Fruit fly (Drosophila melanogaster) whole organism, embryonic: Measurements from ENCODE around the gene Hph.

Experiments
- ATbp ChIP-seq: fragments of 200-800 bp; sonication (Bioruptor generic); optimal IDR thresholded peaks from 2 replicates; lab custom pipeline; 2017; ENCODE audit warnings: missing biosample characterization, mild to moderate bottlenecking, missing genetic modification characterization, missing genetic modification reagents
- CG11723 ChIP-seq: fragments of 200-800 bp; sonication (Bioruptor generic); optimal IDR thresholded peaks from 2 replicates; lab custom pipeline; 2017; ENCODE audit warnings: missing biosample characterization, mild to moderate bottlenecking, missing genetic modification characterization
- CG12155 ChIP-seq: fragments of 200-800 bp; sonication (Bioruptor generic); optimal IDR thresholded peaks from 3 replicates; lab custom pipeline; 2016; ENCODE audit warnings: missing biosample characterization, missing genetic modification characterization
- CG12391 ChIP-seq: fragments of 200-800 bp; sonication (Bioruptor generic); optimal IDR thresholded peaks from 3 replicates; lab custom pipeline; 2018; ENCODE audit warnings: missing biosample characterization, mild to moderate bottlenecking, missing genetic modification characterization, moderate library complexity
- CG12744 ChIP-seq: fragments of 200-800 bp; sonication (Bioruptor generic); optimal IDR thresholded peaks from 2 replicates; lab custom pipeline; 2016; ENCODE audit warnings: missing biosample characterization, missing genetic modification characterization
- CG13775 ChIP-seq: fragments of 200-800 bp; sonication (Bioruptor generic); optimal IDR thresholded peaks from 3 replicates; lab custom pipeline; 2017; ENCODE audit warnings: missing biosample characterization, mild to moderate bottlenecking, missing genetic modification characterization
- CG14667 ChIP-seq: fragments of 200-800 bp; sonication (Bioruptor generic); IDR thresholded peaks from 2 replicates; pipeline ENCODE4 v1.3.6; 2022; ENCODE audit warnings: missing biosample characterization, missing genetic modification characterization
- CG1603 ChIP-seq: fragments of 200-800 bp; sonication (Bioruptor generic); optimal IDR thresholded peaks from 2 replicates; lab custom pipeline; 2019; ENCODE audit warnings: missing biosample characterization, mild to moderate bottlenecking, missing genetic modification characterization, moderate library complexity
- CG1647 ChIP-seq: fragments of 200-800 bp; sonication (Bioruptor generic); optimal IDR thresholded peaks from 3 replicates; lab custom pipeline; 2016; ENCODE audit warnings: missing biosample characterization, missing genetic modification characterization
- CG17802 ChIP-seq: fragments of 200-800 bp; sonication (Bioruptor generic); optimal IDR thresholded peaks from 2 replicates; lab custom pipeline; 2018; ENCODE audit warnings: missing biosample characterization, mild to moderate bottlenecking, missing genetic modification characterization, moderate library complexity
- CG18599 ChIP-seq: fragments of 200-800 bp; sonication (Bioruptor generic); optimal IDR thresholded peaks from 3 replicates; lab custom pipeline; 2017; ENCODE audit warnings: missing biosample characterization, missing genetic modification characterization, mild to moderate bottlenecking, moderate library complexity, missing genetic modification reagents
- CG2889 ChIP-seq: fragments of 200-800 bp; sonication (Bioruptor generic); IDR thresholded peaks from 3 replicates; pipeline ENCODE4 v1.3.6; 2022; ENCODE audit warnings: missing biosample characterization, missing genetic modification characterization
- CG30020 ChIP-seq: fragments of 200-800 bp; optimal IDR thresholded peaks from 2 replicates; lab custom pipeline; 2019; ENCODE audit warnings: missing biosample characterization, mild to moderate bottlenecking, missing genetic modification characterization, moderate library complexity
- CG30431 ChIP-seq: fragments of 200-800 bp; sonication (Bioruptor generic); optimal IDR thresholded peaks from 2 replicates; lab custom pipeline; 2017; ENCODE audit warnings: missing biosample characterization, missing genetic modification characterization
- CG3847 ChIP-seq: fragments of 200-800 bp; sonication (Bioruptor generic); IDR thresholded peaks from 2 replicates; pipeline ENCODE4 v1.3.6; 2022; ENCODE audit warnings: missing biosample characterization, missing genetic modification characterization
- CG42726 ChIP-seq: fragments of 200-800 bp; sonication (Bioruptor generic); IDR thresholded peaks from 2 replicates; pipeline ENCODE4 v1.3.6; 2022; ENCODE audit warnings: missing biosample characterization, missing genetic modification characterization; ENCODE audit not compliant: partially characterized antibody
- CG4730 ChIP-seq: fragments of 200-800 bp; sonication (Bioruptor generic); IDR thresholded peaks from 2 replicates; pipeline ENCODE4 v1.3.6; 2022; ENCODE audit warnings: missing biosample characterization, missing genetic modification characterization
- CG9932 ChIP-seq: fragments of 200-800 bp; sonication (Bioruptor generic); IDR thresholded peaks from 2 replicates; pipeline ENCODE4 v1.3.6; 2022; ENCODE audit warnings: missing biosample characterization, missing genetic modification characterization
- CHES-1-like ChIP-seq: fragments of 200-800 bp; sonication (Bioruptor generic); optimal IDR thresholded peaks from 2 replicates; lab custom pipeline; 2016; ENCODE audit warnings: missing biosample characterization, missing genetic modification characterization
- Myb ChIP-seq: fragments of 200-800 bp; sonication (Bioruptor generic); optimal IDR thresholded peaks from 2 replicates; lab custom pipeline; 2016; ENCODE audit warnings: missing biosample characterization, missing genetic modification characterization
- NC2β ChIP-seq: fragments of 200-800 bp; sonication (Bioruptor generic); optimal IDR thresholded peaks from 2 replicates; lab custom pipeline; 2016; ENCODE audit warnings: missing biosample characterization, missing genetic modification characterization
- NFAT ChIP-seq: fragments of 200-800 bp; sonication (Bioruptor generic); IDR thresholded peaks from 2 replicates; pipeline ENCODE4 v1.3.6; 2022; ENCODE audit warnings: missing biosample characterization, missing genetic modification characterization
- NK7.1 ChIP-seq: fragments of 200-800 bp; sonication (Bioruptor generic); optimal IDR thresholded peaks from 3 replicates; lab custom pipeline; 2016; ENCODE audit warnings: missing biosample characterization, missing genetic modification characterization
- Pdp1 ChIP-seq, 2 experiments: fragments of 200-800 bp; sonication (Bioruptor generic); optimal IDR thresholded peaks; 3 replicates each; lab custom pipeline; 2016; ENCODE audit warnings: missing biosample characterization in 2 of 2, missing genetic modification characterization in 2 of 2, mild to moderate bottlenecking in 1 of 2, moderate library complexity in 1 of 2
- Usf ChIP-seq: fragments of 200-800 bp; sonication (Bioruptor generic); optimal IDR thresholded peaks from 2 replicates; lab custom pipeline; 2017; ENCODE audit warnings: missing genotype, missing biosample characterization, missing genetic modification characterization
- YL-1 ChIP-seq: fragments of 200-800 bp; sonication (Bioruptor generic); optimal IDR thresholded peaks from 3 replicates; lab custom pipeline; 2017; ENCODE audit warnings: missing biosample characterization, mild to moderate bottlenecking, missing genetic modification characterization
- caup ChIP-seq: fragments of 200-800 bp; sonication (Bioruptor generic); optimal IDR thresholded peaks from 3 replicates; lab custom pipeline; 2017; ENCODE audit warnings: missing biosample characterization, mild to moderate bottlenecking, missing genetic modification characterization, moderate library complexity; ENCODE audit not compliant: severe bottlenecking
- danr ChIP-seq: fragments of 200-800 bp; sonication (Bioruptor generic); IDR thresholded peaks from 2 replicates; pipeline ENCODE4 v1.3.6; 2022; ENCODE audit warnings: missing biosample characterization, missing genetic modification characterization
- dimm ChIP-seq: fragments of 200-800 bp; sonication (Bioruptor generic); IDR thresholded peaks from 2 replicates; pipeline ENCODE4 v1.3.6; 2022; ENCODE audit warnings: missing biosample characterization, missing genetic modification characterization
- disco-r ChIP-seq: fragments of 200-800 bp; sonication (Bioruptor generic); optimal IDR thresholded peaks from 2 replicates; lab custom pipeline; 2016; ENCODE audit warnings: missing biosample characterization, missing genetic modification characterization
- dmrt11E ChIP-seq: fragments of 200-800 bp; sonication (Bioruptor generic); optimal IDR thresholded peaks from 3 replicates; lab custom pipeline; 2018; ENCODE audit warnings: missing biosample characterization, mild to moderate bottlenecking, missing genetic modification characterization, moderate library complexity
- dpn ChIP-seq, 2 experiments: fragments of 200-800 bp; sonication (Bioruptor generic); optimal IDR thresholded peaks; 3 replicates each; lab custom pipeline; 2016; ENCODE audit warnings: missing biosample characterization in 2 of 2, missing genetic modification characterization in 2 of 2
- eve ChIP-seq, 2 experiments: fragments of >200 bp; optimal IDR thresholded peaks; 2 replicates each; lab custom pipeline; 2017; ENCODE audit warnings: missing biosample characterization in 2 of 2, missing genetic modification characterization in 2 of 2
- gfzf ChIP-seq: fragments of 200-800 bp; sonication (Bioruptor generic); optimal IDR thresholded peaks from 2 replicates; lab custom pipeline; 2016; ENCODE audit warnings: missing biosample characterization, mild to moderate bottlenecking, missing genetic modification characterization, moderate library complexity
- gro ChIP-seq: fragments of 200-800 bp; sonication (Bioruptor generic); optimal IDR thresholded peaks from 2 replicates; lab custom pipeline; 2016; ENCODE audit warnings: missing biosample characterization, missing genetic modification characterization
- inv ChIP-seq: fragments of 200-800 bp; sonication (Bioruptor generic); IDR thresholded peaks from 2 replicates; pipeline ENCODE4 v1.3.6; 2022; ENCODE audit warnings: missing biosample characterization, missing genetic modification characterization; ENCODE audit not compliant: partially characterized antibody
- ken ChIP-seq: fragments of 200-800 bp; sonication (Bioruptor generic); IDR thresholded peaks from 3 replicates; pipeline ENCODE4 v1.3.6; 2022; ENCODE audit warnings: missing biosample characterization, missing genetic modification characterization
- kni ChIP-seq: fragments of 200-800 bp; sonication (Bioruptor generic); optimal IDR thresholded peaks from 3 replicates; lab custom pipeline; 2017; ENCODE audit warnings: mild to moderate bottlenecking, missing biosample characterization, missing genetic modification reagents, missing genetic modification characterization
- mirr ChIP-seq: fragments of 200-800 bp; sonication (Bioruptor generic); optimal IDR thresholded peaks from 3 replicates; lab custom pipeline; 2018; ENCODE audit warnings: missing biosample characterization, mild to moderate bottlenecking, missing genetic modification characterization
- oc ChIP-seq: fragments of 200-800 bp; sonication (Bioruptor generic); optimal IDR thresholded peaks from 2 replicates; lab custom pipeline; 2018; ENCODE audit warnings: missing biosample characterization, mild to moderate bottlenecking, missing genetic modification characterization, moderate library complexity
- pan ChIP-seq, 4 experiments: fragments of >200 bp in 3 of 4; fragments of 200-800 bp in 1 of 4; sonication (Bioruptor generic) in 1 of 4; optimal IDR thresholded peaks in 3 of 4; IDR thresholded peaks in 1 of 4; 2 replicates each; pipeline versions ENCODE4 v1.3.6 to Lab custom; 2017 to 2022; ENCODE audit warnings: missing biosample characterization in 2 of 4, missing genetic modification characterization in 2 of 4, mixed read lengths in 1 of 4
- psq ChIP-seq: fragments of 200-800 bp; sonication (Bioruptor generic); optimal IDR thresholded peaks from 2 replicates; lab custom pipeline; 2017; ENCODE audit warnings: missing biosample characterization, missing genetic modification characterization
- rib ChIP-seq: fragments of 200-800 bp; sonication (Bioruptor generic); IDR thresholded peaks from 2 replicates; pipeline ENCODE4 v1.3.6; 2022; ENCODE audit warnings: missing biosample characterization, missing genetic modification characterization
- seq ChIP-seq: fragments of 200-800 bp; sonication (Bioruptor generic); IDR thresholded peaks from 2 replicates; pipeline ENCODE4 v1.3.6; 2022; ENCODE audit warnings: missing biosample characterization, missing genetic modification characterization
- sima ChIP-seq: fragments of 200-800 bp; sonication (Bioruptor generic); optimal IDR thresholded peaks from 2 replicates; lab custom pipeline; 2016; ENCODE audit warnings: missing biosample characterization, missing genetic modification characterization
- slbo ChIP-seq: fragments of 200-800 bp; sonication (Bioruptor generic); IDR thresholded peaks from 2 replicates; pipeline ENCODE4 v1.3.6; 2022; ENCODE audit warnings: missing biosample characterization, missing genetic modification characterization
- sob ChIP-seq: fragments of 200-800 bp; sonication (Bioruptor generic); IDR thresholded peaks from 2 replicates; pipeline ENCODE4 v1.3.6; 2022; ENCODE audit warnings: missing biosample characterization, missing genetic modification characterization
- toy ChIP-seq: fragments of 200-800 bp; sonication (Bioruptor generic); IDR thresholded peaks from 2 replicates; pipeline ENCODE4 v1.3.6; 2022; ENCODE audit warnings: missing biosample characterization, missing genetic modification characterization
- vnd ChIP-seq: fragments of 200-800 bp; sonication (Bioruptor generic); IDR thresholded peaks from 3 replicates; pipeline ENCODE4 v1.3.6; 2022; ENCODE audit warnings: missing biosample characterization, missing genetic modification characterization; ENCODE audit not compliant: partially characterized antibody

The Hph gene

DNA sequence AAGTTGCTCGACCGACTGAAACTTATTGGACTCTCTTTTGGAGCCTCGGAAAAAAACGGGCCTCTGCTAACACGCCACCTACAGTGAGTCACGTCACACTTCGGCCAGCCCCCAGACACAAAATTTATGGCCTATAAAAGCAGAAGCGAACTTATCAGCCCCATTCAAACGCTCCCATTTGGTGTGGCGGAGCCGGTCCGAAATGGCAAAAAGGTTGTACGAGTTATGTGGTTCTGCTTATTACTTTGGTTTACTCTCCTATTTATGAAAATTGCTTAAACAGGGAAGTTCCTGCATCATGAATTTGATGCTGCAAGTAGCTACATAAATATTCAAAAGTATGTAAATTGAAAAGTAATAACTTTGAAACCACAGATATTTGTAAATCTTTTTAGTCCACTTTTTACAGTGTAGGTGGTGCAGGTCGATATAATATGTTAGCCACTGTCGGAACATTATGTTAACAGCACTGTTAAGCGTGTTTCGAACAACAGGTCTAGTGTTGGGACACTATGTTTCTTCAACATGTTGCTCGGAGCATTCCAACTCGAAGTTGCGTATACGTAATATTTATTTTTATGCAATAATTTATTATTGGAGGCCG lies 26.6 kb downstream of the Hph start (continued):
- TF ChIP-seq CG13775 (GFP tag; lab: Kevin White, UChicago) (peak; percentile 90), Pdp1 (GFP tag; optimal IDR thresholded peaks at IDR 0.05; lab: Kevin White, UChicago) (peak; percentile 86 to 94), oc (tag; lab: Kevin White, UChicago) (peak; percentile 85), psq (GFP tag; lab: Kevin White, UChicago) (peak; percentile 34), Usf (peak; percentile 76), dmrt11E (tag; lab: Kevin White, UChicago) (peak; percentile 54), CHES-1-like (GFP tag; lab: Kevin White, UChicago) (peak; percentile 94), toy (peak; percentile 75), CG3847 (GFP tag; lab: Robert Waterston, UW) (peak; percentile 84), ATbp (GFP tag; lab: Kevin White, UChicago) (peak; percentile 89), CG17802 (tag; lab: Kevin White, UChicago) (peak; percentile 63), CG18599 (peak; percentile 96), CG14667 (GFP tag; lab: Robert Waterston, UW) (peak; percentile 66; the same call in 1 of the 2 replicates), sima (GFP tag; lab: Kevin White, UChicago) (peak; percentile 86), rib (GFP tag; lab: Robert Waterston, UW) (peak; percentile 79), CG11723 (GFP tag; lab: Kevin White, UChicago) (peak; percentile 86), NK7.1 (GFP tag; lab: Kevin White, UChicago) (peak; percentile 82), CG12744 (peak; percentile 88), caup (GFP tag; lab: Kevin White, UChicago) (peak; percentile 88), CG2889 (GFP tag; lab: Robert Waterston, UW) (peak; percentile 62), CG12155 (GFP tag; lab: Kevin White, UChicago) (peak; percentile 86), gfzf (no peak), CG4730 (GFP tag; lab: Robert Waterston, UW) (peak; percentile 73), CG1647 (GFP tag; lab: Kevin White, UChicago) (peak; percentile 89), kni (GFP tag; lab: Kevin White, UChicago) (peak; percentile 81), CG9932 (peak; percentile 88), sob (peak; percentile 82), dpn (GFP tag; optimal IDR thresholded peaks at IDR 0.05; lab: Kevin White, UChicago) (peak; percentile 91 to 95), disco-r (GFP tag; lab: Kevin White, UChicago) (peak; percentile 77), CG30431 (peak; percentile 72), seq (peak; percentile 91), danr (peak; percentile 58; the same call in 1 of the 2 replicates), ken (GFP tag; lab: Robert Waterston, UW) (peak; percentile 82), eve (GFP tag; optimal IDR thresholded peaks at IDR 0.05; lab: Kevin White, UChicago) (peak in 1 of 2 experiments; percentile 97), inv (GFP tag; lab: Robert Waterston, UW) (no peak), CG12391 (tag; lab: Kevin White, UChicago) (peak; percentile 92), pan (optimal IDR thresholded peaks at IDR 0.05; lab: Kevin White, UChicago) (no peak), pan (GFP tag; optimal IDR thresholded peaks at IDR 0.05 in 1 of 2, IDR thresholded peaks at IDR 0.05 in 1 of 2) (peak in 1 of 2 experiments; percentile 84), Myb (GFP tag; lab: Kevin White, UChicago) (peak; percentile 82), gro (peak; percentile 97), CG42726 (no peak), mirr (peak; percentile 77), vnd (GFP tag; lab: Robert Waterston, UW) (no peak), CG30020 (peak; percentile 65), YL-1 (GFP tag; lab: Kevin White, UChicago) (peak; percentile 78), dimm (GFP tag; lab: Robert Waterston, UW) (no peak), NFAT (peak; percentile 63), CG1603 (tag; lab: Kevin White, UChicago) (peak; percentile 84), NC2β (peak; percentile 84), slbo (GFP tag; lab: Robert Waterston, UW) (peak; percentile 87)
